Worm (Caenorhabditis elegans): ENCODE results near the gene rpl-18.

ce11 chrIV:13795249-13795909 lies 17.7 kb downstream of the rpl-18 start:
- no peak for TF ChIP-seq flt-1 (GFP tag; IDR thresholded peaks at IDR 0.05)
- TF ChIP-seq ama-1 (optimal IDR thresholded peaks at IDR 0.05), result peak; percentile 43
- no peak for TF ChIP-seq aly-1 (tag; optimal IDR thresholded peaks at IDR 0.05)
- TF ChIP-seq ceh-36 (tag; optimal IDR thresholded peaks at IDR 0.05), result no peak
- TF ChIP-seq tbx-11 (GFP tag; IDR thresholded peaks at IDR 0.05), result no peak
- TF ChIP-seq hnd-1 (tag; optimal IDR thresholded peaks at IDR 0.05), result no peak
- no peak for TF ChIP-seq ceh-13 (GFP tag; optimal IDR thresholded peaks at IDR 0.05)
- no peak for TF ChIP-seq hmbx-1 (tag; optimal IDR thresholded peaks at IDR 0.05)
